Worm (Caenorhabditis elegans) whole organism, L2 larva: ENCODE results near the gene tim-1.

Experiments used
- ceh-82 ChIP-seq: fragments of 150-350 bp; optimal IDR thresholded peaks from 2 replicates; lab custom pipeline; 2014; ENCODE audit warnings: missing biosample characterization, missing genetic modification characterization
- lin-39 ChIP-seq: fragments of 150-350 bp; optimal IDR thresholded peaks from 2 replicates; lab custom pipeline; 2014; ENCODE audit warnings: missing biosample characterization, missing genetic modification reagents, missing genetic modification characterization
- lsy-2 ChIP-seq, 2 experiments: fragments of 150-350 bp in 1 of 2; sonication (generic microtip) in 1 of 2; optimal IDR thresholded peaks; 2 replicates each; lab custom pipeline; 2014 to 2017; ENCODE audit warnings: missing biosample characterization in 2 of 2, missing genetic modification characterization in 2 of 2
- sma-9 ChIP-seq, 2 experiments: fragments of 150-350 bp in 1 of 2; sonication (generic microtip) in 1 of 2; optimal IDR thresholded peaks; 2 replicates each; lab custom pipeline; 2014 to 2016; ENCODE audit warnings: missing genetic modification characterization in 2 of 2, mild to moderate bottlenecking in 1 of 2, missing biosample characterization in 1 of 2, missing compliant biosample characterization in 1 of 2, missing genetic modification reagents in 1 of 2, moderate library complexity in 1 of 2

DNA sequence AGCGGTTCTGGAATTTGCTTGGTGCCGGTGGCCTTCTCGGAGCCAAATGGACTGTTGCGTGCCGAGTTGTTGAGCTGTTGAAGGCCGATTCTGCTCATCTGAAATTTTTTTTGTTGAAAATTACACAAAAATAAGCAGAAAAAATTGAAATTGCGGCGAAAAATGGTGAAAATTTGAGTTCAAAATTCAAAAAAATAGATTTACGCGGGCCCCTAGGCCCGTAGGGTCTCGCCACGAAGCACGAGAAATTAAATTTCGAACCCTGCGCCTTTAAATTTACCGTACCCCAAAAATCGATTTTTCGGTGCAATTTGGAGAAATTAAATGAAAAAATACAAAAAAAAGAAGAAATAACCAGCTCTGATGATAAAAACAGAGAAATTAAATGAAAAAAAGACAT, 24.7 kb downstream of the tim-1 start, which contains the start of gene gmn-1:
- TF ChIP-seq lin-39 (tag; lab: Kevin White, UChicago) (no peak), lsy-2 (tag; optimal IDR thresholded peaks at IDR 0.05; lab: Kevin White, UChicago) (no peak), ceh-82 (tag; lab: Kevin White, UChicago) (no peak), sma-9 (GFP tag; optimal IDR thresholded peaks at IDR 0.05; lab: Kevin White, UChicago) (no peak), sma-9 (tag; optimal IDR thresholded peaks at IDR 0.05; lab: Kevin White, UChicago) (no peak)
